Fruit fly (Drosophila melanogaster) whole organism, pupa: ENCODE data around the gene Ir93a.

Source experiments
- CG8159 ChIP-seq: fragments of 200-800 bp; sonication (Bioruptor generic); optimal IDR thresholded peaks from 3 replicates; lab custom pipeline; 2018; ENCODE audit warnings: missing biosample characterization, mild to moderate bottlenecking, missing genetic modification characterization, moderate library complexity
- EcR ChIP-seq: fragments of 200-800 bp; sonication (Bioruptor generic); optimal IDR thresholded peaks from 3 replicates; lab custom pipeline; 2019; ENCODE audit warnings: missing biosample characterization, missing genetic modification characterization, mild to moderate bottlenecking, moderate library complexity, missing genetic modification reagents
- Pif1A ChIP-seq: fragments of 200-800 bp; sonication (Bioruptor generic); optimal IDR thresholded peaks from 3 replicates; lab custom pipeline; 2016; ENCODE audit warnings: missing biosample characterization, missing genetic modification characterization
- fd96Ca ChIP-seq: fragments of 200-800 bp; sonication (Bioruptor generic); IDR thresholded peaks from 3 replicates; pipeline ENCODE4 v1.3.6; 2022; ENCODE audit warnings: missing biosample characterization, missing genetic modification characterization

- TF ChIP-seq EcR (GFP tag; lab: Kevin White, UChicago) (no peak), CG8159 (no peak), Pif1A (no peak), fd96Ca (GFP tag; lab: Robert Waterston, UW) (no peak)
Observed at dm6 chr3R:20905418-20905817, 45.7 kb upstream of the Ir93a start, which contains the start of gene TotX.
